Fruit fly (Drosophila melanogaster): ENCODE measurements around the gene CG5151.

The CG5151 gene

dm6 chr3L:16164150-16165039 lies at the start of gene CG5151:
Gene CG5151 (minus strand): TSS chr3L:16164701.
- no peak for TF ChIP-seq EcR (GFP tag; optimal IDR thresholded peaks at IDR 0.05)
- TF ChIP-seq pan (optimal IDR thresholded peaks at IDR 0.05): no peak
- TF ChIP-seq psq (optimal IDR thresholded peaks at IDR 0.05): no peak
- TF ChIP-seq Dll (optimal IDR thresholded peaks at IDR 0.05): no peak

dm6 chr3L:16213201-16213600 lies 48.7 kb upstream of the CG5151 start:
- no peak for TF ChIP-seq CG8478 (optimal IDR thresholded peaks at IDR 0.05)
- TF ChIP-seq usp (GFP tag; optimal IDR thresholded peaks at IDR 0.05): no peak
- TF ChIP-seq Dll (optimal IDR thresholded peaks at IDR 0.05): no peak

DNA sequence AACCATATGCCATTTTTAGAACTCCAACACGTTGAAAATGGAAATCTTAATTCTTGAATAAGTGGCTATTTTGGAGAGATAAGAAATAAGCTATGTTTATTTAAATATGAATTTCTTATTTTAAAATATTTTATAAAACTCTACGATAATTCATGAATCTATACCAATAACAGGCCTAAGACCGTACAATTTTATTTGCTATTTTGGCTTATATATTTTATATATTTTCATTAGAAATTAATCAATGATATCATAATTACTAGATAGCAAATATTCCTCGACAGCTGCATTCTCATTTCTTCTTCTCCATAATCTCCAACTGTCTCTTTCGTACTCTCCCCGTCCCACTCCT lies 47.4 kb upstream of the CG5151 start:
- TF ChIP-seq usp (GFP tag; optimal IDR thresholded peaks at IDR 0.05) (no peak), pan (optimal IDR thresholded peaks at IDR 0.05) (peak; percentile 35)

- TF ChIP-seq pan (optimal IDR thresholded peaks at IDR 0.05): no peak
- TF ChIP-seq Dll (optimal IDR thresholded peaks at IDR 0.05): no peak
- TF ChIP-seq usp (GFP tag; optimal IDR thresholded peaks at IDR 0.05): no peak
- no peak for TF ChIP-seq psq (optimal IDR thresholded peaks at IDR 0.05)
- TF ChIP-seq EcR (GFP tag; optimal IDR thresholded peaks at IDR 0.05): no peak
- no peak for TF ChIP-seq CG8478 (optimal IDR thresholded peaks at IDR 0.05)
These were observed 46.8 kb upstream of the CG5151 start for dm6 chr3L:16211156-16211935.

- TF ChIP-seq CG8478 (optimal IDR thresholded peaks at IDR 0.05) (no peak), psq (optimal IDR thresholded peaks at IDR 0.05) (no peak), EcR (GFP tag; optimal IDR thresholded peaks at IDR 0.05) (no peak), Dll (optimal IDR thresholded peaks at IDR 0.05) (no peak), pan (optimal IDR thresholded peaks at IDR 0.05) (no peak), usp (GFP tag; optimal IDR thresholded peaks at IDR 0.05) (no peak)
These were observed 45.1 kb upstream of the CG5151 start for dm6 chr3L:16209641-16210040.

DNA sequence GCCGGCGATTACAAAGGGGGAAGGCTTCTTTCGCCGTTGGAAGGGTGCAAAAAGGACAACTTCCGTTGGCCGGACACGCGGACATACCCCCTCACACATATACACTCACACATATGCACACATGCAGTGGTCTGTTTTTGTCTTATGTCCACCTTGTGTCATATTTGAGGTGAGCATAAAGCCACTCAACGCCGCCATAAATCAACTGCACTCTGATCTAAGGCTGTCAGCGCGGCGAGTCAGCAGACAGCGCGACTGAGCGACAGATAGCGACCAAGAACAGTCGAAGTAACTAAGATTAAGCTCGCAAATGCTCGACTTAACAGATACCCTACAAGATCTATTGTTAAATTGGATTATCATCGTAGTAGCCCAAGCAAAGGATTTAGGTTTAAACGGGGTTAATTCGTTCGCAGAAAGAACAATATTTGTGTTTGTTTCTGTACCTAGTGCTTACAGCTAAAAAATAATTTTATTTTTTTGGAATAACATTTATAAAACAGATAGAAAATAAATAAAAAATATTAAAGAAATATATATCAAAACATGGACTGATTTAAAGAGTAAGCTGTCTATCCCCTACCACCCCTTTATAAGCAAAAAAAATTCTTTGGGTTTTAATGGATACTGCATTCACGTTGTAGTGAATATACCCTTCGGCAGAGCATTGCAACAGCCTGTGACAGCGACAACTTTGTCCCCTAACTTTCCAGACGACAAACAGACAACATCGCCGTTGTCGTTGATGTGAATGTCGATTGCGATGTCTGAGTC lies 44.5 kb upstream of the CG5151 start:
- no peak for TF ChIP-seq psq (optimal IDR thresholded peaks at IDR 0.05)
- no peak for TF ChIP-seq pan (optimal IDR thresholded peaks at IDR 0.05)
- no peak for TF ChIP-seq CG8478 (optimal IDR thresholded peaks at IDR 0.05)

- TF ChIP-seq usp (GFP tag; optimal IDR thresholded peaks at IDR 0.05) (no peak), EcR (GFP tag; optimal IDR thresholded peaks at IDR 0.05) (no peak), CG8478 (optimal IDR thresholded peaks at IDR 0.05) (no peak), pan (optimal IDR thresholded peaks at IDR 0.05) (no peak), psq (optimal IDR thresholded peaks at IDR 0.05) (no peak), Dll (optimal IDR thresholded peaks at IDR 0.05) (no peak)
These were observed 43.7 kb upstream of the CG5151 start for dm6 chr3L:16208053-16208838.

dm6 chr3L:16204128-16204527 lies 39.6 kb upstream of the CG5151 start:
- TF ChIP-seq usp (GFP tag; optimal IDR thresholded peaks at IDR 0.05) (no peak), CG8478 (optimal IDR thresholded peaks at IDR 0.05) (no peak), EcR (GFP tag; optimal IDR thresholded peaks at IDR 0.05) (no peak), Dll (optimal IDR thresholded peaks at IDR 0.05) (no peak), pan (optimal IDR thresholded peaks at IDR 0.05) (no peak), psq (optimal IDR thresholded peaks at IDR 0.05) (no peak)

- no peak for TF ChIP-seq usp (GFP tag; optimal IDR thresholded peaks at IDR 0.05)
- no peak for TF ChIP-seq psq (optimal IDR thresholded peaks at IDR 0.05)
- no peak for TF ChIP-seq CG8478 (optimal IDR thresholded peaks at IDR 0.05)
- TF ChIP-seq Dll (optimal IDR thresholded peaks at IDR 0.05): no peak
- no peak for TF ChIP-seq EcR (GFP tag; optimal IDR thresholded peaks at IDR 0.05)
- no peak for TF ChIP-seq pan (optimal IDR thresholded peaks at IDR 0.05)
These were observed 38.7 kb upstream of the CG5151 start for dm6 chr3L:16203236-16203635.

DNA sequence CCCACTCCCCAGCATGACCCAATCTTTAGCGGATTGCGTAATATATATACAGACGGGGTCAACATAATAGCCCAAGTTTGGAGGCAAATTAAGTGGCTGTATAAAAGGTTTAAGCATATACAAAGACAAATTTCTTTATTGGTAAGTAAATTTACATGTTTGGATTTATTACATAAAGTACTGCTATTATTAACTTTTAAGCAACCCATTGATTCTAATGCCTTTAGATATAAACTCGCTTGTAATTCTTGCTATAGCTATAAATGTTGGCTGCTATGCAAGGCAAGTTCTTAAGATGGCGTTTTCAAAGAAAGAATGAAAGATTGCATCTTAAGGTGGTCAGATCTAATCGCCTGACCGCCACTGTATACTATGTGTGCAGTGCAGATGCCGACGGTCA lies 38.0 kb upstream of the CG5151 start:
- TF ChIP-seq EcR (GFP tag; optimal IDR thresholded peaks at IDR 0.05): no peak
- TF ChIP-seq psq (optimal IDR thresholded peaks at IDR 0.05): no peak
- TF ChIP-seq usp (GFP tag; optimal IDR thresholded peaks at IDR 0.05): no peak
- no peak for TF ChIP-seq CG8478 (optimal IDR thresholded peaks at IDR 0.05)
- TF ChIP-seq Dll (optimal IDR thresholded peaks at IDR 0.05): no peak
- TF ChIP-seq pan (optimal IDR thresholded peaks at IDR 0.05): no peak

DNA sequence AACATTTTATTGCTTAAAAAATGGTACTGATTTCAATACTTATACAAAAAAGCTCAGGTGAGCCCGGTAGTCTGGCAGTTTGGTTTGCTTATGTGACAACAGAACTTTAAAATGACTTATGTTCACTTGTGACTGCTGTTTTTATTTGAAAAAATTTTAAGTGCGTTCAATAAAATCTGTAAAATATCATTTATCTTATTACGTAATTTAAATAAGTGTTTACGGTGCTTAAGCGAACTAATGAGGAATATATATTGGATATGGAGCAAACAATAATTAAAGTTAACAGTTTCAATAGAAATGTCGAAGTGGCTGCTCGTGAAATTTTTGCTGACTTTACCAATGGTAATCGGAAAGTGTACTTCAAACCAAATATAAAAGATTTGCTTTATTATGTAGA lies 36.5 kb upstream of the CG5151 start, which contains the start of gene dls:
dls (plus strand) TSS at position 301 of the 400 bp plus-strand sequence.
- no peak for TF ChIP-seq psq (optimal IDR thresholded peaks at IDR 0.05)
- no peak for TF ChIP-seq CG8478 (optimal IDR thresholded peaks at IDR 0.05)
- TF ChIP-seq Dll (optimal IDR thresholded peaks at IDR 0.05): no peak
